Fruit fly (Drosophila melanogaster) S2 (cell line): ENCODE measurements around the gene Xpac.

Source experiments
- CG8478 ChIP-seq: fragments of >200 bp; optimal IDR thresholded peaks from 2 replicates; lab custom pipeline; 2018
- CTCF ChIP-seq, 2 experiments: fragments of >200 bp; optimal IDR thresholded peaks; 2 replicates each; lab custom pipeline; 2018

DNA sequence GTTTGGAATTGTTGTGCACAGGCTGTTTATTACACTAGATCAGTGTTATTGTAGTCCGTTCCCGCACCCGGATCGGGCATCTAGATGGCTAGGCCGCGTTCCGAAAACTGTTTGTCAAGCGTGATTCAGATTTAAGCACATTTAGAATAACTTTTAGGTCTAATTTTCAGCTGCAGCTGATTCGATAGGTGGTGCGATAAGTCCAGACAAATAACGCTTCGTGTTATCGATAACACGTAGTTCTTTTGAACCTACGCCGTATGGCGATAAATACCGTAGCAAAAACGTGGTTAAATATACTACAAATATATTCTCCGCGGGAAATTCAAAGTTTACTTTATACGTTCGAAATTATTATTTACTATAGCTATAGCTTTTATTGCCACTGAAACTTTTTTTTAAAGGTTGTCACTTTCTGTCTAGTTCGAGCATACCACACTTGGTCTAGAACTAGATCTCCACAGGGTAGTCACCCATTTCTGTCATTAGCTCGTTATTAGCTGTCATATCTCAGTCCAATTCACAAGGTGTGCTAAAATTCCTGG, 3.1 kb downstream of the Xpac start, which contains the start of the genes Cmtr1 and CG15375:
- TF ChIP-seq CTCF (optimal IDR thresholded peaks at IDR 0.05; lab: Kevin White, UChicago): no peak
- TF ChIP-seq CG8478 (lab: Kevin White, UChicago): no peak
